Worm (Caenorhabditis elegans): Measurements from ENCODE around the gene attf-4.

- TF ChIP-seq nhr-11 (tag; optimal IDR thresholded peaks at IDR 0.05) (no peak), pqm-1 (tag; optimal IDR thresholded peaks at IDR 0.05) (no peak), ama-1 (optimal IDR thresholded peaks at IDR 0.05) (no peak), nhr-232 (tag; optimal IDR thresholded peaks at IDR 0.05) (no peak), hlh-6 (tag; optimal IDR thresholded peaks at IDR 0.05) (no peak)
Measured at ce11 chrIII:6123647-6124046, 43.3 kb downstream of the attf-4 start.
